Worm (Caenorhabditis elegans): ENCODE measurements around the gene R05G6.10.
"Not testable (repeated sequence)": the region's sequence is repeated elsewhere in the genome, so short reads cannot be mapped to it uniquely, and the experiment has no call there.

The R05G6.10 gene

DNA sequence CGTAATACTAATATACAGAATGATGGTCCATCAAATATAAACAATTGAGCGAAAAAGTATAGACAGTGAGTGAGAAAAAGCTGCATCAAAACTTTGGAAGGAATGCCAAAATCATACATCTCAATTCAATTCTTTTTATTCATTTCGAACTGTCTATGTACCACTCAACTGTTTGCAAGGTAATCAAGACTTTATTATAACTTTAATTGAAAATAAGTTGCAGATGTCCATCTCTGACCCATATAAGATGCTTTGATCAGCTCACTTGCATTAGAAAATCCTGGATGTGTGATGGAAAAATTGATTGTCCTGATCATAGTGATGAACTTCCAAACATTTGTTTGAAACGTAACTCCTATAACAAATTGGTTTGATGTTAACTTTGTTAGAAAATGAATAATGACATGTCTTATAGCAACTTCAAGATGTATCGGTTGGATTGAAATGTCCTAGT, 25.2 kb upstream of the R05G6.10 start, which contains the start of gene F32E10.8:
TSS of gene F32E10.8 (plus strand) at position 51 of the 454 bp plus-strand sequence.
- TF ChIP-seq klf-2 (GFP tag; conservative IDR thresholded peaks at IDR 0.05) (no peak), med-1 (GFP tag; optimal IDR thresholded peaks at IDR 0.05; ENCODE audit: insufficient read depth) (no peak), ref-1 (GFP tag; conservative IDR thresholded peaks at IDR 0.05) (no peak), ztf-23 (GFP tag; IDR thresholded peaks at IDR 0.05) (no peak), T22C8.4 (GFP tag; IDR thresholded peaks at IDR 0.05) (no peak), flt-1 (GFP tag; IDR thresholded peaks at IDR 0.05) (no peak), tab-1 (GFP tag; IDR thresholded peaks at IDR 0.05) (no peak), ztf-29 (GFP tag; IDR thresholded peaks at IDR 0.05) (no peak), cog-1 (tag; optimal IDR thresholded peaks at IDR 0.05) (no peak)

DNA sequence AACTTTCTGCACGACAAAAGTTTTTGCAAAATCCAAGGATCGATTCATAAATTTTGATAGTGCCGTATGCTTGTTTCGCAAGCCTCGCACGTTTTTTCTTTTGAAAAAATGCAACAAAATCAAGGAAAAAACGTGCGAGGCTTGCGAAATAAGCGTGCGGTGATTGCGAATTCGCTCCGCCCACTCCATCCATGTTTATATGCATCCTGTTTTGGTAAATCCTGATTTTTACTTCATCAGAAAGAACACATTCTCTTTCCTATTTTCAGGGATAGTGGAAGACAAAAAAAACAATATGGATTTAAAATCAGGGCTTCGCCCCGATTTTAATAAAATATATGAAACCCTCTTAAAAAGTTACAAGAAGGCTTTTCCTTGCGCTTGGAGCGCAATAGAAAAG, 21.5 kb upstream of the R05G6.10 start, which contains the start of gene F32E10.9:
TSS of gene F32E10.9 (minus strand) at position 101 of the 400 bp plus-strand sequence.
- TF ChIP-seq ztf-23, tab-1, ztf-29 (GFP tag; IDR thresholded peaks at IDR 0.05): not testable (repeated sequence)

DNA sequence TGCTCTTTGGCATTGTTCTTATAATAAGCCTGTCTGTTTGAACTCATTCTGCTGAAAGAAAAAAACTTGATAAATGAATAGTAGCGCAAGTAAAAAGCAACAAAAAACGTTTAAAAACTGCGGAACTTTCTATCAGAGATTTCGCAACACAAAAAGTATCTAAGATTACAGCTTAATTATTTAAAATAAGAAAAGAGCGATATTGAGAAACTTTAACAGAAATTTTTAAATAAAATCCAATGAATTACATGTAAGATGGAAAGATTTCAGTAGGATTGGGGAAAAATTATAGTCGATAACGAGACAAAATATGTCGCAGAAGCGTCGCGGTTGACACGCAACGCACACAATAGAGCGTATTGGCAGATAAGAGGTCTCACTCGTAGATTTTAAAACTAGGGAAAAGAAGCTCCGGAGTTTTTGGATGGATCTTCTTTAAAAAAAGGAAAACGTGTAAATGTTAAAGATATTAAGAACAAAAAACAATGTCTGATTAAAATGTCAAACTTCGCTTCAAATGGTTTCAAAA, 19.3 kb upstream of the R05G6.10 start, which contains the start of gene ima-3:
TSS of gene ima-3 (minus strand) at position 51 of the 529 bp plus-strand sequence.
- TF ChIP-seq tab-1 (GFP tag; IDR thresholded peaks at IDR 0.05) = no peak
- TF ChIP-seq klf-2 (GFP tag; conservative IDR thresholded peaks at IDR 0.05) = no peak
- no peak for TF ChIP-seq med-1 (GFP tag; optimal IDR thresholded peaks at IDR 0.05; ENCODE audit: insufficient read depth)
- TF ChIP-seq T22C8.4 (GFP tag; IDR thresholded peaks at IDR 0.05) = no peak
- TF ChIP-seq ztf-29 (GFP tag; IDR thresholded peaks at IDR 0.05) = no peak

DNA sequence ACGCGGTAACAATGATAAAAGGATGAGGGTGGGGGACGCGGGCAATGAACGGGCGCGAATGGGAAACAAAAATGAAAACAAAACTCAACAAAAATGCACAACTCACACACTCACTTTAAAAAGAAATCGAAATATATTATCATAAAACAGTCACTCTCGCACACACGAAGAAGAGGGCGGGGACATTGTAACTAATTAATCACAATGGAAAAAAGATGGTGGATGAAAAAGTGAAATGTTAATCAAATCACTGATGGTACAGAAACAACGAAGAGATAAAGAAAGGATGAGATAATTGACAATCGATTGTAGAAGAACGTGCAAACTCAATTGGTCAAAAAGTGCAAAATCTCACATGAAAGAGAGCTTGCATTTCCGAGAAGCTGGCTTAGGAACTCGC, 16.9 kb upstream of the R05G6.10 start:
- TF ChIP-seq ztf-23 (GFP tag; IDR thresholded peaks at IDR 0.05) (no peak), med-1 (GFP tag; optimal IDR thresholded peaks at IDR 0.05; ENCODE audit: insufficient read depth) (no peak), ref-1 (GFP tag; conservative IDR thresholded peaks at IDR 0.05) (no peak), tab-1 (GFP tag; IDR thresholded peaks at IDR 0.05) (no peak), flt-1 (GFP tag; IDR thresholded peaks at IDR 0.05) (no peak), cog-1 (tag; optimal IDR thresholded peaks at IDR 0.05) (no peak), ztf-29 (GFP tag; IDR thresholded peaks at IDR 0.05) (no peak), klf-2 (GFP tag; conservative IDR thresholded peaks at IDR 0.05) (no peak)

DNA sequence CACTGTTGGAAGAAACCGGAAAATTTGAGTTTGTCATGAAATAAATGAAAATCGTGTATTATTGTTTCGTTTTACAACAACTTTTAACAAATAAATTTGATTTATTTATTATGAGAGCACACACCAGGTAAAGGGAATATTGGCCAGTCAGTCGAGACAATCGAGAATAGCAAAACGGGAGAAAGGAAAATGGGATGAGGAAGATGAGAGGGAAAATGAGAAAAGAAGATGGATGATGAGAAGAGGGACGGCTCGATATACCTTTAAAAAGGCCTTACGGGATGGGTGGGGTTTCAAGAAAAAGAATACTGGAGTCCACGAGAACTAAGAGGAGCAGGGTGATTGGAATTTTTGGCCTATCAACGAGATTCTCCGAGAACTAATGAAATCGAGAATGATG, 16.3 kb upstream of the R05G6.10 start:
- TF ChIP-seq ztf-23 (GFP tag; IDR thresholded peaks at IDR 0.05) = no peak
- no peak for TF ChIP-seq T22C8.4 (GFP tag; IDR thresholded peaks at IDR 0.05)
- TF ChIP-seq flt-1 (GFP tag; IDR thresholded peaks at IDR 0.05) = no peak

- TF ChIP-seq cog-1 (tag; optimal IDR thresholded peaks at IDR 0.05) (no peak), tab-1 (GFP tag; IDR thresholded peaks at IDR 0.05) (no peak), med-1 (GFP tag; optimal IDR thresholded peaks at IDR 0.05; ENCODE audit: insufficient read depth) (no peak), ref-1 (GFP tag; conservative IDR thresholded peaks at IDR 0.05) (no peak), ztf-29 (GFP tag; IDR thresholded peaks at IDR 0.05) (no peak), T22C8.4 (GFP tag; IDR thresholded peaks at IDR 0.05) (no peak), klf-2 (GFP tag; conservative IDR thresholded peaks at IDR 0.05) (no peak), ztf-23 (GFP tag; IDR thresholded peaks at IDR 0.05) (no peak), flt-1 (GFP tag; IDR thresholded peaks at IDR 0.05) (no peak)
Measured at ce11 chrIV:7556265-7556866, 14.0 kb upstream of the R05G6.10 start, which contains the start of the genes F49E8.7, F49E8.8 and nprl-2. TSS of gene F49E8.7 (minus strand) at chrIV:7556365. TSS of gene F49E8.8 (plus strand) at chrIV:7556637. TSS of gene nprl-2 (plus strand) at chrIV:7556816.

- TF ChIP-seq tab-1 (GFP tag; IDR thresholded peaks at IDR 0.05) = no peak
- TF ChIP-seq T22C8.4 (GFP tag; IDR thresholded peaks at IDR 0.05) = no peak
- TF ChIP-seq ztf-23 (GFP tag; IDR thresholded peaks at IDR 0.05) = no peak
- no peak for TF ChIP-seq klf-2 (GFP tag; conservative IDR thresholded peaks at IDR 0.05)
- no peak for TF ChIP-seq ztf-29 (GFP tag; IDR thresholded peaks at IDR 0.05)
Measured at ce11 chrIV:7554351-7554750, 12.0 kb upstream of the R05G6.10 start, which contains the start of gene F49E8.6. TSS of gene F49E8.6 (minus strand) at chrIV:7554667.

DNA sequence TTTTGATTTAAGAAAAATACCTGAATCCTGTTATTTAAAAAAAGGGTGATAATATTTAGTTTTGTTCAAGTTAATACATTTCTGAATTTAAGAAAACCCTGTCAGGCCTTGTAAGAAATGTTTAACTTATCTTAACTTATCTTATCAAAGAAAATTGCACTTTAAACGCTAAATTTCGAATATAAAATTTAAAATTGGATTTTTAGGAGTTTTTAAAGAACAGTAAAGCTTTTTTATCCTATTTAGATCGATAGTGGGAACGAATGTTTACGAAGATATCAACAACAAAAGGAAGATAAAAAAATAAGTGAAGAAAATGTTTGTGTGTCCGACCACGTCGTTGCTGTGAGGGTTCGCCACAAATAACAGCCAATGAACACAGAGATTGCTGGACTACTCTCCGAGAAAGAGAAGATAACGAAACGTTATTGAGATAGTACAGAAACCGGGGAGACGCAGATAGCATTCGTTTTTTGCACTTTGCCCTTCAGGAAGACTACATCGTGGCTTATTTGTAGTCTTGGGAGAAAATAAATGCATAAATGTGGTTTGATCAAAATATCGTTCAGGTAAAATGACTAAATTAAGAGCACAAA, 10.7 kb upstream of the R05G6.10 start, which contains the start of gene dif-1:
TSS of gene dif-1 (minus strand) at position 51 of the 596 bp plus-strand sequence.
- TF ChIP-seq cog-1 (tag; optimal IDR thresholded peaks at IDR 0.05) = no peak
- TF ChIP-seq T22C8.4 (GFP tag; IDR thresholded peaks at IDR 0.05) = no peak
- no peak for TF ChIP-seq tab-1 (GFP tag; IDR thresholded peaks at IDR 0.05)

- no peak for TF ChIP-seq ztf-23 (GFP tag; IDR thresholded peaks at IDR 0.05)
- no peak for TF ChIP-seq klf-2 (GFP tag; conservative IDR thresholded peaks at IDR 0.05)
- no peak for TF ChIP-seq med-1 (GFP tag; optimal IDR thresholded peaks at IDR 0.05; ENCODE audit: insufficient read depth)
- TF ChIP-seq T22C8.4 (GFP tag; IDR thresholded peaks at IDR 0.05) = no peak
- no peak for TF ChIP-seq ztf-29 (GFP tag; IDR thresholded peaks at IDR 0.05)
- no peak for TF ChIP-seq cog-1 (tag; optimal IDR thresholded peaks at IDR 0.05)
- no peak for TF ChIP-seq ref-1 (GFP tag; conservative IDR thresholded peaks at IDR 0.05)
- TF ChIP-seq tab-1 (GFP tag; IDR thresholded peaks at IDR 0.05) = no peak
- TF ChIP-seq flt-1 (GFP tag; IDR thresholded peaks at IDR 0.05) = no peak
Measured at ce11 chrIV:7552100-7552499, 9.8 kb upstream of the R05G6.10 start.

- TF ChIP-seq T22C8.4 (GFP tag; IDR thresholded peaks at IDR 0.05) (no peak), cog-1 (tag; optimal IDR thresholded peaks at IDR 0.05) (no peak), tab-1 (GFP tag; IDR thresholded peaks at IDR 0.05) (no peak), ref-1 (GFP tag; conservative IDR thresholded peaks at IDR 0.05) (no peak), med-1 (GFP tag; optimal IDR thresholded peaks at IDR 0.05; ENCODE audit: insufficient read depth) (no peak), ztf-29 (GFP tag; IDR thresholded peaks at IDR 0.05) (no peak), flt-1 (GFP tag; IDR thresholded peaks at IDR 0.05) (no peak), klf-2 (GFP tag; conservative IDR thresholded peaks at IDR 0.05) (no peak), ztf-23 (GFP tag; IDR thresholded peaks at IDR 0.05) (no peak)
Measured at ce11 chrIV:7551254-7551653, 8.9 kb upstream of the R05G6.10 start.

Data from whole organism, midembryonic.